Worm (Caenorhabditis elegans) whole organism, young adult: Measurements from ENCODE around the gene F13A2.4.

Experiments used
- B0336.3 ChIP-seq: fragments of 200-800 bp; sonication (Bioruptor generic); IDR thresholded peaks from 2 replicates; pipeline ENCODE4 v1.3.6; 2022; ENCODE audit warnings: missing genetic modification characterization, missing compliant biosample characterization
- cebp-1 ChIP-seq, 2 experiments: fragments of 200-800 bp in 1 of 2; sonication (Bioruptor generic) in 1 of 2; sonication (generic microtip) in 1 of 2; IDR thresholded peaks in 1 of 2; optimal IDR thresholded peaks in 1 of 2; 2 replicates each; pipeline versions ENCODE4 v1.3.6 to Lab custom; 2017 to 2022; ENCODE audit warnings: missing compliant biosample characterization in 2 of 2, missing genetic modification characterization in 2 of 2, mild to moderate bottlenecking in 1 of 2, missing genetic modification reagents in 1 of 2, moderate library complexity in 1 of 2
- efl-1 ChIP-seq: fragments of 150-350 bp; optimal IDR thresholded peaks from 2 replicates; lab custom pipeline; 2014; ENCODE audit warnings: missing biosample characterization, missing genetic modification reagents, missing genetic modification characterization
- ekl-4 ChIP-seq: fragments of 200-800 bp; sonication (Bioruptor generic); IDR thresholded peaks from 2 replicates; pipeline ENCODE4 v1.3.6; 2022; ENCODE audit warnings: missing genetic modification reagents, missing genetic modification characterization, missing compliant biosample characterization
- lag-1 ChIP-seq: fragments of 200-800 bp; sonication (Bioruptor generic); IDR thresholded peaks from 2 replicates; pipeline ENCODE4 v1.3.6; 2022; ENCODE audit warnings: missing genetic modification reagents, missing genetic modification characterization, missing compliant biosample characterization
- snpc-1.3 ChIP-seq: sonication (generic microtip); optimal IDR thresholded peaks from 2 replicates; lab custom pipeline; 2017; ENCODE audit warnings: missing genetic modification characterization, mild to moderate bottlenecking, missing compliant biosample characterization, antibody characterized with exemption, moderate library complexity, missing genotype, missing genetic modification reagents; ENCODE audit not compliant: insufficient read depth
- sptf-2 ChIP-seq: fragments of 200-800 bp; sonication (Bioruptor generic); optimal IDR thresholded peaks from 2 replicates; lab custom pipeline; 2018; ENCODE audit warnings: mild to moderate bottlenecking, missing genetic modification characterization, missing compliant biosample characterization
- unc-62 ChIP-seq: fragments of 150-350 bp; optimal IDR thresholded peaks from 2 replicates; lab custom pipeline; 2014; ENCODE audit warnings: missing biosample characterization, missing genetic modification reagents, missing genetic modification characterization

DNA sequence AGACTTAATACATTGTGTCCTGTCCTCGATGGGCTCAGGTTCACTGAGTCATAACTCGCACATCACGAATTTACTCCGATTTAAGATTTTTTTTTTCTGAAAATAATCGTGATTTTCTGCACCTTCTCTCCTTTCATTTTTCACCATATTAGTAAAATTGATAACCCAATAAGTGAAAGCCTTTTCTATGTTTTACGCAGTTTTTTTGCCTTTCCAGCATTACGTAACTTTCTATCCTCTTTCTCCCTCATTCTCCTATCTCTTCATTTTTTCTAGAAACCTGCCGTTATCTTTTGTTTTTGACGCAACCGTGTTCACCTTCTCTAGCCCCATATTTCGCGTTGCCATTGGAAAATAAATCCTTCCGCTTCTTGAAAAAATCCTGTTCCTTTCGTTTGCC lies 37.2 kb upstream of the F13A2.4 start:
- TF ChIP-seq efl-1 (no peak), ekl-4 (GFP tag; lab: Robert Waterston, UW) (no peak), lag-1 (no peak), B0336.3 (no peak), unc-62 (no peak), snpc-1.3 (tag; lab: Kevin White, UChicago) (no peak), cebp-1 (GFP tag; IDR thresholded peaks at IDR 0.05; lab: Robert Waterston, UW) (no peak), cebp-1 (tag; optimal IDR thresholded peaks at IDR 0.05; lab: Kevin White, UChicago) (no peak), sptf-2 (GFP tag; lab: Kevin White, UChicago) (no peak)
